Worm (Caenorhabditis elegans): ENCODE data around the gene F10E9.2.

The F10E9.2 gene

ce11 chrIII:8289181-8289580 is 23.3 kb upstream of the F10E9.2 start:
- TF ChIP-seq egl-5 (tag; optimal IDR thresholded peaks at IDR 0.05) (peak; percentile 39), tbx-2 (tag; optimal IDR thresholded peaks at IDR 0.05) (no peak)

ce11 chrIII:8291268-8292032 is 21.0 kb upstream of the F10E9.2 start:
- no peak for TF ChIP-seq nhr-23 (tag; optimal IDR thresholded peaks at IDR 0.05)
- TF ChIP-seq elt-1 (tag; optimal IDR thresholded peaks at IDR 0.05): no peak
- TF ChIP-seq mdl-1 (tag; optimal IDR thresholded peaks at IDR 0.05): no peak
- no peak for TF ChIP-seq egl-27 (tag; optimal IDR thresholded peaks at IDR 0.05)
- TF ChIP-seq elt-3 (tag; optimal IDR thresholded peaks at IDR 0.05): no peak
- peak; percentile 61 for TF ChIP-seq egl-5 (tag; optimal IDR thresholded peaks at IDR 0.05)
- TF ChIP-seq elt-2 (tag; optimal IDR thresholded peaks at IDR 0.05): peak; percentile 96
- no peak for TF ChIP-seq ceh-9 (tag; optimal IDR thresholded peaks at IDR 0.05)
- peak; percentile 46 for TF ChIP-seq pha-4 (tag; optimal IDR thresholded peaks at IDR 0.05)
- TF ChIP-seq ceh-28 (tag; optimal IDR thresholded peaks at IDR 0.05): peak; percentile 24
- peak; percentile 90 for TF ChIP-seq pqm-1 (tag; optimal IDR thresholded peaks at IDR 0.05)

- TF ChIP-seq elt-2 (tag; optimal IDR thresholded peaks at IDR 0.05) (peak; percentile 13), fos-1 (tag; optimal IDR thresholded peaks at IDR 0.05) (no peak), fkh-2 (tag; optimal IDR thresholded peaks at IDR 0.05) (no peak), nhr-77 (tag; optimal IDR thresholded peaks at IDR 0.05) (no peak), daf-12 (tag; optimal IDR thresholded peaks at IDR 0.05) (no peak), pqm-1 (tag; optimal IDR thresholded peaks at IDR 0.05) (no peak)
These were observed 19.2 kb upstream of the F10E9.2 start for ce11 chrIII:8293260-8293659.

- TF ChIP-seq egl-27 (tag; optimal IDR thresholded peaks at IDR 0.05) (no peak), lin-39 (tag; optimal IDR thresholded peaks at IDR 0.05) (peak; percentile 20), hmg-11 (tag; optimal IDR thresholded peaks at IDR 0.05) (no peak), fkh-2 (tag; optimal IDR thresholded peaks at IDR 0.05) (no peak), elt-3 (tag; optimal IDR thresholded peaks at IDR 0.05) (no peak), elt-2 (tag; optimal IDR thresholded peaks at IDR 0.05) (peak; percentile 58), nhr-25 (tag; optimal IDR thresholded peaks at IDR 0.05) (no peak), lin-15B (tag; optimal IDR thresholded peaks at IDR 0.05) (no peak), ztf-4 (tag; optimal IDR thresholded peaks at IDR 0.05) (no peak)
These were observed 14.1 kb upstream of the F10E9.2 start for ce11 chrIII:8298216-8298920.

DNA sequence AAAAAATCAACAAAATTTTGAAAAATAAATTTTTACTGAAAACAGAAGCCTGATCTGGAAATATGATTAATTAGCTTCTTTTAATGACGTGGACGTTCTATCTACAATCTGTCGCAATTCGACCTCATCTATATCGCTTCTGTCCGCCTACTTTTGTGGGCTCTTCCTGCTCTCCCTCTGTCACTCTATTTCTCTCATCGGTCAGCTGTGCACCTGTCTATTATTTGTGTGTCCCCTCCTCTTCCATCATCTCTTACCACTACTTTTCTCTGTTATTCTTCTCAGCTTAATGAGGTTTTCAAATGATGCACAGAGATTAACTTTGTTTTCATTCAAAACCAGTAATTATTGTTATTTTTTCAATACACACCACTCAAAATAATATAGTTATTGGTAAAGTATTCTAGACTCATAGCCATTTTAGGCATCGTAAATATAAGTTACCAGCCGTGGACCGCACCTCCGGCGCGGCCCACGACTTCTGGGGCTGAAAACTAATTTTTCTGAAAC is 13.4 kb upstream of the F10E9.2 start:
- TF ChIP-seq fos-1 (tag; optimal IDR thresholded peaks at IDR 0.05) (no peak), unc-39 (tag; optimal IDR thresholded peaks at IDR 0.05) (no peak), ztf-4 (tag; optimal IDR thresholded peaks at IDR 0.05) (no peak), nhr-12 (tag; optimal IDR thresholded peaks at IDR 0.05) (no peak), jun-1 (tag; optimal IDR thresholded peaks at IDR 0.05) (no peak), pha-4 (tag; optimal IDR thresholded peaks at IDR 0.05) (no peak)

- peak; percentile 43 for TF ChIP-seq pha-4 (tag; optimal IDR thresholded peaks at IDR 0.05)
- TF ChIP-seq elt-2 (tag; optimal IDR thresholded peaks at IDR 0.05): peak; percentile 76
- TF ChIP-seq ceh-28 (tag; optimal IDR thresholded peaks at IDR 0.05): no peak
- TF ChIP-seq pqm-1 (tag; optimal IDR thresholded peaks at IDR 0.05): peak; percentile 14
- no peak for TF ChIP-seq mdl-1 (tag; optimal IDR thresholded peaks at IDR 0.05)
- TF ChIP-seq fkh-2 (tag; optimal IDR thresholded peaks at IDR 0.05): no peak
These were observed 12.8 kb upstream of the F10E9.2 start for ce11 chrIII:8299734-8300133.

DNA sequence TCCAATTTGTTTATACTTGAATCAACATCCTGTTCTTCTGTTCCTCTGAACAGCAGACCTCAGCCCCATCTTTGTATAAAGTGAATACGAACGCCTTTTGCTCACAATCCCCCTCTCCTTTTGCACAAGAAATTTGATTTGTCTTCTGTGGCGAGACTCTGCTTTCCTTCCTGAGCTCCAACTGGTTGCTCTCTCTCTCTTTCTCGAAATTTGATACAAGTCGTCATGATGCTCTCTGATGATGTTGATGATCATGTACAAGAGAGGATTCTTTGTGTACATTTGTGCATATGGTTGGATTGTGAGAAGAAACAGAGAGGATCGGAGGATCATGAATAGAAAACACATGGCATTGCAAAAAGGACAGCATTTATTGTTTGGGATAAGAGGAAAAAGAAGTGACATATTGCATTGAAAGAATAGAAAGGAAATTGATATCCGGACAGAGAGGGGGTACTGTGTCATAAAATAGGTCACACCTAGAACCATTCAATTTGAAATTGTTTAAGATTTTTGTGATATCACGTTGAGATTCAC is 11.6 kb upstream of the F10E9.2 start:
- TF ChIP-seq nhr-25 (tag; optimal IDR thresholded peaks at IDR 0.05): no peak
- TF ChIP-seq fos-1 (tag; optimal IDR thresholded peaks at IDR 0.05): no peak
- TF ChIP-seq egl-27 (tag; optimal IDR thresholded peaks at IDR 0.05): no peak
- no peak for TF ChIP-seq nhr-11 (tag; optimal IDR thresholded peaks at IDR 0.05)
- no peak for TF ChIP-seq ceh-28 (tag; optimal IDR thresholded peaks at IDR 0.05)
- no peak for TF ChIP-seq nhr-67 (tag; optimal IDR thresholded peaks at IDR 0.05)
- TF ChIP-seq ZK546.5 (tag; optimal IDR thresholded peaks at IDR 0.05): no peak
- TF ChIP-seq mdl-1 (tag; optimal IDR thresholded peaks at IDR 0.05): no peak
- TF ChIP-seq aly-2 (tag; optimal IDR thresholded peaks at IDR 0.05): no peak
- no peak for TF ChIP-seq pha-4 (tag; optimal IDR thresholded peaks at IDR 0.05)
- no peak for TF ChIP-seq daf-12 (tag; optimal IDR thresholded peaks at IDR 0.05)
- TF ChIP-seq ztf-4 (tag; optimal IDR thresholded peaks at IDR 0.05): no peak
- TF ChIP-seq fkh-10 (GFP tag; optimal IDR thresholded peaks at IDR 0.05): no peak
- TF ChIP-seq elt-2 (tag; optimal IDR thresholded peaks at IDR 0.05): no peak

All from whole organism, L3 larva.